Worm (Caenorhabditis elegans): Measurements from ENCODE around the gene D2024.4.
A peak's percentile ranks its signal among the peaks of the same experiment; 100 is the strongest.

Gene D2024.4

DNA sequence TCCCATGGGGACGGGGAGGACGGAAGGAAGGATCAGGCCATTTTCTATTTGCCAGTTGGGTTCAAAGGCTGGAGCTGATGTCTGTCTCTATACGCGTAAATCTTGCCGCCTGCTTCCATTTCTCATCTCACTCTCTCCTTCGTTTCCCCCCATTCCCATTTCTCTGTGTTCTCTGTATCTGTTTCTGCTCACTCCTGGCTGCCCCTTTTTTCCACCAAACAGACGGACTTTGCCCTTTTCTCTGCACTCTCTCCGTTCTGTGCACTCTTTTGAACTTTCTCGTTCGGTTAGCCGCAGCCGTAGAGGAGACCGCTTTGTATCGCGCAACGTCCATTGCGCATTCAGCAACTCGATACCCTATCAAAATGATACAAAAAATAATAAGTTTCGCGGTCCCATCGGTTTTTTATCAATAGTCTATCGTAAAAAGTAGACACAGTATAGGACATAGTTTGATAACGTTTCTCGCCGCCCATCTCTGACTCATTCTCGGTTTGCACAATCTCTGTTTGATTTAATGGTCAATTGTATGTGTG is 4.4 kb downstream of the D2024.4 start:
- TF ChIP-seq tbx-2 (tag; optimal IDR thresholded peaks at IDR 0.05) (peak; percentile 44), nfya-1 (tag; optimal IDR thresholded peaks at IDR 0.05; ENCODE audit: insufficient read depth) (peak; percentile 79), lsy-12 (tag; optimal IDR thresholded peaks at IDR 0.05) (no peak), lin-39 (tag; optimal IDR thresholded peaks at IDR 0.05) (peak; percentile 58), nhr-11 (tag; optimal IDR thresholded peaks at IDR 0.05) (peak; percentile 34), jun-1 (tag; optimal IDR thresholded peaks at IDR 0.05) (peak; percentile 76), nhr-23 (tag; optimal IDR thresholded peaks at IDR 0.05) (peak; percentile 6), nhr-67 (tag; optimal IDR thresholded peaks at IDR 0.05) (no peak), pha-4 (tag; optimal IDR thresholded peaks at IDR 0.05) (peak; percentile 64), zag-1 (tag; optimal IDR thresholded peaks at IDR 0.05) (no peak), fos-1 (tag; optimal IDR thresholded peaks at IDR 0.05) (no peak), elt-3 (tag; optimal IDR thresholded peaks at IDR 0.05) (no peak), snpc-4 (tag; optimal IDR thresholded peaks at IDR 0.05) (peak; percentile 45), ZK546.5 (tag; optimal IDR thresholded peaks at IDR 0.05) (no peak), pqm-1 (tag; optimal IDR thresholded peaks at IDR 0.05) (peak; percentile 87), nhr-25 (tag; optimal IDR thresholded peaks at IDR 0.05) (no peak), elt-2 (tag; optimal IDR thresholded peaks at IDR 0.05) (peak; percentile 92), lin-15B (tag; optimal IDR thresholded peaks at IDR 0.05) (peak; percentile 39), sea-2 (GFP tag; optimal IDR thresholded peaks at IDR 0.05) (no peak), egl-5 (tag; optimal IDR thresholded peaks at IDR 0.05) (peak; percentile 55), R02D3.7 (tag; optimal IDR thresholded peaks at IDR 0.05) (no peak), hmg-11 (tag; optimal IDR thresholded peaks at IDR 0.05) (peak; percentile 79), ztf-4 (tag; optimal IDR thresholded peaks at IDR 0.05) (no peak)

DNA sequence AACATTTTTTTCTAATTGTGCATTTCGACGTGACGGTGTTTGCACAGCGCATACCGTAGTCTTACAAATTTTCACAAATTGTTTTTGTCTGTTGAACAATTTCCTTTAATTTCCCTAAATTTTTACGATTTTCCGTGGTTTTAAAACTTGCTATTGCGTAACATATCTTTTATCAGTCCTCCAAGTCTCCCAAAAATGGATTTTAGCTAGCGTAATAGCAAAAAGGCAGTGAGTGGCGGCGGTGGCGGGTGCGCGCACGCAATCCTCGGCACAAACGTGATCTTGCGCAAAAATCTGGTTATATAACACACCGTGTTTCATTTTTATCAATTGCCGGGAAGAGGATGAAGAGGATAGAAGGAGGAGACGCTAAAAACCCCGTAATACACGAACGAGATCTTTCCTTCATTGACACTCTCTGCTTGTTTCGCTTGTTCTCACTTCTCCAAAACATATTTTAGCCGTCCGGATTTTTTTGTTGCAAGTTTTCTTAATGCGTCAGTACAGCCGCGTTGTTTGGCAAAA is 5.3 kb downstream of the D2024.4 start:
- TF ChIP-seq nhr-23 (tag; optimal IDR thresholded peaks at IDR 0.05) (peak; percentile 34), nhr-43 (tag; optimal IDR thresholded peaks at IDR 0.05; ENCODE audit: poor library complexity, severe bottlenecking) (peak; percentile 56), fkh-2 (tag; optimal IDR thresholded peaks at IDR 0.05) (no peak)

DNA sequence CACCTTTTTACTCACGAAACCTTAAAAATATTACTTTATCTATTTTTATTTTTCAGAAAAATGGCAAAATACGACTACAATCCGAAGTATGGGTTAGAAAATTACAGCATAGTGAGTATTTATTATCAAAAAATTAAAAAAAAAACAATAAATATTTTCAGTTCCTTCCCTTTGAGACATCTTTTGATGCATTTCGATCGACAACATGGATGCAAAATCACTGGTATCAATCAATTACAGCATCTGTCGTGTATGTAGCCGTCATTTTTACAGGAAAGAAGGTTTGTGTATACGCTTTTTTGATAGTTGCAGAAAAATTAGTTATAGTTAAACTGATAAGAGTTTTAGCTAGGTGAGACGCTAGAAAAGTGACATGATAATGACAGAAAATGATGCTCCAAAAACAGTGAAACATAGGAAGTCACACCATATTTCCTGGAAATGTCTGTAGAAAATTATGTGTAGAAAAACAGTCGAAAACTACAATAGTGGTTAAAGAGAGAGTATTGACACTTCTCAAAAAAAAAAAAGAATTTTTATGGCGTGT is 6.7 kb downstream of the D2024.4 start, which contains the start of gene elo-3:
TSS of gene elo-3 (plus strand) at position 51 of the 547 bp plus-strand sequence.
- TF ChIP-seq pqm-1 (tag; optimal IDR thresholded peaks at IDR 0.05) (peak; percentile 51), lin-39 (tag; optimal IDR thresholded peaks at IDR 0.05) (no peak), pha-4 (tag; optimal IDR thresholded peaks at IDR 0.05) (peak; percentile 9), fkh-10 (GFP tag; optimal IDR thresholded peaks at IDR 0.05) (no peak), elt-2 (tag; optimal IDR thresholded peaks at IDR 0.05) (peak; percentile 63)

DNA sequence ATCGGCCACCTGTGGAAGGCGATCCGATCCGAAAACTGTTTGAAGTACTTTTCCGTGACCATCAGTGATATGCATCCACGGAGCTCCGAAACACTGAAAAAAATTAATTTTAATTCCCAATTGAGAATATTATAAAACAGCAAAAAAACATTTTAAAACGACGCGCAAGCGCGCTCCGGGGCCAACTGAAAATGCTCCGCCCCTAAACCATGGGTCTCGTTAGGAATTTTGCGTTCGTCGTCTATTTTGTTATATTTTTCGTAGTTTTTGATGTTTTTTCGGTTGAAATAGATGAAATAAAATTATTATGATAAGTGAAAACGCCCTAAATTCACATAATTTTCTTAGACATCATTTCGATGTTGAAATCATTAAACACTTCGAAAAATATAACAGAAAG is 9.5 kb downstream of the D2024.4 start:
- TF ChIP-seq fos-1 (tag; optimal IDR thresholded peaks at IDR 0.05) (no peak), unc-62 (GFP tag; optimal IDR thresholded peaks at IDR 0.05) (peak; percentile 48)

DNA sequence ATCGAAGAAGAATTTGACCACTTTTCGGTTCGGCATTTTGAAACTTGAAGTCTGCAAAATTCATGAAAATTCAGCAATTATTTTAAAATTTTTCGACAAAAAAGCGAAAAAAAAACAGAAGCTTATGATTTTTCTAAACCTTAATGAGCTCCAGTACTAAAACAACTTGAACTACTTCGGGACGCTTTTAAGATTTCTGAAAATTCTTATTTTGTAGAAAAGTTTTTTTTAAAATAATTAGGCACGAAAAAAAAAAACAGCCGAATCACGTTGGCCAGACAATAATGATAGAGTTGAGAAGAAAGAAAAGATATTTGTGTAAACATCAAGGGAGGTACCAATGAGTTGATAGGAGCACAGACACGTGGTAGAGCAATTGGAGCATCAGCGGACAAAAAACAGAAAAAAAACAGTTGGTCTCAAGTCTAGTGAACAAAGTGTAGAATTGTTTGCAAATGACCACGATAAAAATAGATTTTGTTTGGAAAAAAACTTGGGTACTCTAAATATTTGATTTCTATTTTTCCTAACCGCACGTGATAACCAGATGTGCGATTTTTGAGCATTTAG is 11.3 kb downstream of the D2024.4 start, which contains the start of gene gstk-2:
TSS of gene gstk-2 (minus strand) at position 51 of the 570 bp plus-strand sequence.
- TF ChIP-seq lin-39 (tag; optimal IDR thresholded peaks at IDR 0.05) (peak; percentile 5), pha-4 (tag; optimal IDR thresholded peaks at IDR 0.05) (peak; percentile 90), egl-5 (tag; optimal IDR thresholded peaks at IDR 0.05) (peak; percentile 2), unc-62 (GFP tag; optimal IDR thresholded peaks at IDR 0.05) (no peak), nfya-1 (tag; optimal IDR thresholded peaks at IDR 0.05; ENCODE audit: insufficient read depth) (peak; percentile 45)

DNA sequence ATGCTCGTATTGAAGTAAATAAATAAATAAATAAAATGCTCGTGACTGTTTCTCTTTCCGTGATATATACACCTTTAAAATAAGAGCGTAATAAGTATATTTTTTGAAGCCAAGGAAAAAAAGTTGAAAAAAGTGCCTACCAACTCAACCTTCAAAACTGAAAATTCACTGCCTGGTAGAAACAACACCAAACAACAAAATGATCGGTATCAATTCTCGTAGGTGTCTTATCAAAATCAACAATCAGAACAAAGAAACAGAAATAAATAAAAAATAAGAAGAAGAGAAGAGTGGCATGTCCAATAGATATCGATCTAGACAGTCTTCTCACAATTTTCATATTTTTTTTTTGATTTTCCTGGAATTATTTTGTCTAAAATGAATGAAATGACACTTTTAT is 12.9 kb downstream of the D2024.4 start, which contains the start of gene afmd-1:
TSS of gene afmd-1 (plus strand) at position 316 of the 400 bp plus-strand sequence.
- TF ChIP-seq elt-3 (tag; optimal IDR thresholded peaks at IDR 0.05) (no peak), nhr-76 (tag; optimal IDR thresholded peaks at IDR 0.05) (peak; percentile 88)
